Worm (Caenorhabditis elegans) whole organism, L1 larva: ENCODE results near the gene C32D5.11.
A peak's percentile ranks its signal among the peaks of the same experiment; 100 is the strongest.

Source experiments
- C04F5.9 ChIP-seq: sonication (generic microtip); optimal IDR thresholded peaks from 2 replicates; lab custom pipeline; 2016; ENCODE audit warnings: missing genetic modification characterization, missing compliant biosample characterization
- F16B12.6 ChIP-seq: fragments of 150-350 bp; optimal IDR thresholded peaks from 2 replicates; lab custom pipeline; 2014; ENCODE audit warnings: missing biosample characterization, missing genetic modification characterization
- Y116A8C.19 ChIP-seq: sonication (generic microtip); optimal IDR thresholded peaks from 2 replicates; lab custom pipeline; 2016; ENCODE audit warnings: missing compliant biosample characterization, missing genetic modification characterization, borderline replicate concordance
- aha-1 ChIP-seq: fragments of 150-350 bp; optimal IDR thresholded peaks from 2 replicates; lab custom pipeline; 2014; ENCODE audit warnings: missing biosample characterization, missing genetic modification characterization
- alr-1 ChIP-seq: fragments of 200-800 bp; sonication (Bioruptor generic); optimal IDR thresholded peaks from 2 replicates; lab custom pipeline; 2018; ENCODE audit warnings: borderline replicate concordance, mild to moderate bottlenecking, missing genetic modification characterization, missing compliant biosample characterization
- ama-1 ChIP-seq: fragments of 150-350 bp; optimal IDR thresholded peaks from 2 replicates; lab custom pipeline; 2014
- blmp-1 ChIP-seq: fragments of 150-350 bp; optimal IDR thresholded peaks from 2 replicates; lab custom pipeline; 2014; ENCODE audit warnings: missing biosample characterization, missing genetic modification characterization
- ceh-63 ChIP-seq: fragments of 200-800 bp; sonication (Bioruptor generic); optimal IDR thresholded peaks from 2 replicates; lab custom pipeline; 2018; ENCODE audit warnings: mild to moderate bottlenecking, missing genetic modification characterization, missing compliant biosample characterization
- ceh-82 ChIP-seq, 3 experiments: fragments of 150-350 bp in 1 of 3; sonication (generic microtip) in 2 of 3; optimal IDR thresholded peaks; 2 replicates each; lab custom pipeline; 2014 to 2017; ENCODE audit warnings: missing biosample characterization in 3 of 3, missing genetic modification characterization in 3 of 3
- ceh-88 ChIP-seq: fragments of 200-800 bp; sonication (Bioruptor generic); IDR thresholded peaks from 2 replicates; pipeline ENCODE4 v1.3.6; 2022; ENCODE audit warnings: missing genetic modification characterization, missing compliant biosample characterization
- ceh-90 ChIP-seq: sonication (generic microtip); optimal IDR thresholded peaks from 2 replicates; lab custom pipeline; 2016; ENCODE audit warnings: missing genetic modification characterization, missing compliant biosample characterization
- dsc-1 ChIP-seq: sonication (generic microtip); optimal IDR thresholded peaks from 2 replicates; lab custom pipeline; 2016; ENCODE audit warnings: mild to moderate bottlenecking, missing genetic modification characterization, missing compliant biosample characterization
- efl-1 ChIP-seq, 4 experiments: fragments of 150-350 bp; optimal IDR thresholded peaks in 3 of 4; peaks in 1 of 4; 1 replicate in 1 of 4; 2 replicates in 3 of 4; lab custom pipeline; 2014; ENCODE audit warnings: missing biosample characterization in 2 of 4, missing genetic modification characterization in 2 of 4, missing genetic modification reagents in 2 of 4
- efl-3 ChIP-seq: fragments of 200-800 bp; sonication (Bioruptor generic); optimal IDR thresholded peaks from 2 replicates; lab custom pipeline; 2018; ENCODE audit warnings: mild to moderate bottlenecking, missing genetic modification characterization, missing compliant biosample characterization
- egl-13 ChIP-seq: sonication (generic microtip); optimal IDR thresholded peaks from 2 replicates; lab custom pipeline; 2016; ENCODE audit warnings: missing genotype, missing genetic modification reagents, missing genetic modification characterization, missing compliant biosample characterization
- elt-2 ChIP-seq: sonication (generic microtip); optimal IDR thresholded peaks from 2 replicates; lab custom pipeline; 2016; ENCODE audit warnings: missing genetic modification characterization, mild to moderate bottlenecking, inconsistent platforms, missing compliant biosample characterization, missing genetic modification reagents
- elt-3 ChIP-seq, 6 experiments: fragments of 150-350 bp in 1 of 6; sonication (generic microtip); optimal IDR thresholded peaks; 2 replicates each; lab custom pipeline; 2017 to 2018; ENCODE audit warnings: missing biosample characterization in 6 of 6, missing genetic modification characterization in 6 of 6, inconsistent platforms in 1 of 6
- ets-5 ChIP-seq: fragments of 200-800 bp; sonication (Bioruptor generic); IDR thresholded peaks from 2 replicates; pipeline ENCODE4 v1.3.6; 2022; ENCODE audit warnings: missing genetic modification characterization, missing compliant biosample characterization
- fkh-4 ChIP-seq: sonication (generic microtip); optimal IDR thresholded peaks from 2 replicates; lab custom pipeline; 2016; ENCODE audit warnings: missing compliant biosample characterization, missing genetic modification characterization, borderline replicate concordance
- fkh-8 ChIP-seq: sonication (generic microtip); optimal IDR thresholded peaks from 2 replicates; lab custom pipeline; 2016; ENCODE audit warnings: mild to moderate bottlenecking, missing genetic modification characterization, missing compliant biosample characterization
- grh-1 ChIP-seq: fragments of 200-800 bp; sonication (Bioruptor generic); IDR thresholded peaks from 2 replicates; pipeline ENCODE4 v1.3.6; 2022; ENCODE audit warnings: missing genetic modification reagents, missing genetic modification characterization, missing compliant biosample characterization
- hlh-17 ChIP-seq: fragments of 200-800 bp; sonication (Bioruptor generic); optimal IDR thresholded peaks from 2 replicates; lab custom pipeline; 2018; ENCODE audit warnings: missing genetic modification characterization, mild to moderate bottlenecking, missing compliant biosample characterization, moderate library complexity, borderline replicate concordance
- irx-1 ChIP-seq: sonication (generic microtip); optimal IDR thresholded peaks from 2 replicates; lab custom pipeline; 2016; ENCODE audit warnings: missing genetic modification characterization, missing compliant biosample characterization
- jun-1 ChIP-seq: fragments of 150-350 bp; optimal IDR thresholded peaks from 2 replicates; lab custom pipeline; 2014; ENCODE audit warnings: missing biosample characterization, missing genetic modification reagents, missing genetic modification characterization
- lin-14 ChIP-seq: fragments of 200-800 bp; sonication (Bioruptor generic); optimal IDR thresholded peaks from 2 replicates; lab custom pipeline; 2018; ENCODE audit warnings: mild to moderate bottlenecking, missing genetic modification characterization, moderate library complexity, missing compliant biosample characterization
- lin-35 ChIP-seq, 2 experiments: fragments of 150-350 bp; optimal IDR thresholded peaks; 2 replicates each; lab custom pipeline; 2014; ENCODE audit warnings: missing biosample characterization in 2 of 2, missing genetic modification characterization in 2 of 2, missing genetic modification reagents in 2 of 2
- lsy-2 ChIP-seq, 2 experiments: fragments of 150-350 bp; optimal IDR thresholded peaks; 2 replicates each; lab custom pipeline; 2014; ENCODE audit warnings: missing biosample characterization in 2 of 2, missing genetic modification characterization in 2 of 2
- mef-2 ChIP-seq: fragments of 150-350 bp; optimal IDR thresholded peaks from 2 replicates; lab custom pipeline; 2014; ENCODE audit warnings: missing biosample characterization, missing genetic modification characterization
- mep-1 ChIP-seq: fragments of 150-350 bp; optimal IDR thresholded peaks from 2 replicates; lab custom pipeline; 2014; ENCODE audit warnings: missing biosample characterization, missing genetic modification characterization
- nhr-11 ChIP-seq: fragments of 150-350 bp; optimal IDR thresholded peaks from 2 replicates; lab custom pipeline; 2014; ENCODE audit warnings: missing biosample characterization, missing genetic modification characterization
- nhr-19 ChIP-seq: fragments of 200-800 bp; sonication (Bioruptor generic); conservative IDR thresholded peaks from 2 replicates; pipeline ENCODE4 v1.3.6; 2022; ENCODE audit warnings: missing genetic modification characterization, missing compliant biosample characterization
- nhr-20 ChIP-seq: sonication (generic microtip); optimal IDR thresholded peaks from 2 replicates; lab custom pipeline; 2016; ENCODE audit warnings: mild to moderate bottlenecking, missing genetic modification characterization, missing compliant biosample characterization
- nhr-237 ChIP-seq: fragments of 150-350 bp; optimal IDR thresholded peaks from 2 replicates; lab custom pipeline; 2014; ENCODE audit warnings: missing biosample characterization, missing genetic modification characterization
- nhr-47 ChIP-seq: sonication (generic microtip); optimal IDR thresholded peaks from 2 replicates; lab custom pipeline; 2016; ENCODE audit warnings: mild to moderate bottlenecking, missing genetic modification characterization, moderate library complexity, missing compliant biosample characterization
- nhr-71 ChIP-seq: sonication (generic microtip); optimal IDR thresholded peaks from 2 replicates; lab custom pipeline; 2016; ENCODE audit warnings: mild to moderate bottlenecking, missing genetic modification characterization, moderate library complexity, missing compliant biosample characterization
- nhr-84 ChIP-seq: sonication (generic microtip); optimal IDR thresholded peaks from 2 replicates; lab custom pipeline; 2017; ENCODE audit warnings: missing biosample characterization, missing genetic modification characterization
- nhr-85 ChIP-seq: sonication (generic microtip); peaks from one replicate; lab custom pipeline; 2016; ENCODE audit warnings: missing genetic modification characterization, inconsistent platforms, missing compliant biosample characterization
- nhr-90 ChIP-seq: sonication (generic microtip); optimal IDR thresholded peaks from 2 replicates; lab custom pipeline; 2016; ENCODE audit warnings: mild to moderate bottlenecking, missing genetic modification characterization, missing compliant biosample characterization; ENCODE audit not compliant: poor library complexity
- pag-3 ChIP-seq: sonication (generic microtip); optimal IDR thresholded peaks from 2 replicates; lab custom pipeline; 2017; ENCODE audit warnings: missing genetic modification characterization, mild to moderate bottlenecking, missing compliant biosample characterization, antibody characterized with exemption, borderline replicate concordance; ENCODE audit not compliant: insufficient read depth
- pax-3 ChIP-seq: fragments of 200-800 bp; sonication (Bioruptor generic); optimal IDR thresholded peaks from 2 replicates; lab custom pipeline; 2018; ENCODE audit warnings: mild to moderate bottlenecking, missing genetic modification characterization, moderate library complexity, missing compliant biosample characterization
- rnt-1 ChIP-seq: sonication (generic microtip); optimal IDR thresholded peaks from 2 replicates; lab custom pipeline; 2016; ENCODE audit warnings: mild to moderate bottlenecking, missing genetic modification characterization, moderate library complexity, missing compliant biosample characterization
- snu-23 ChIP-seq: sonication (generic microtip); optimal IDR thresholded peaks from 2 replicates; lab custom pipeline; 2016; ENCODE audit warnings: missing genetic modification characterization, missing compliant biosample characterization
- sox-4 ChIP-seq: sonication (generic microtip); optimal IDR thresholded peaks from 2 replicates; lab custom pipeline; 2016; ENCODE audit warnings: missing genetic modification characterization, missing compliant biosample characterization
- sptf-1 ChIP-seq: fragments of 150-350 bp; optimal IDR thresholded peaks from 2 replicates; lab custom pipeline; 2014; ENCODE audit warnings: missing biosample characterization, missing genetic modification characterization
- swsn-7 ChIP-seq: sonication (generic microtip); optimal IDR thresholded peaks from 2 replicates; lab custom pipeline; 2016; ENCODE audit warnings: missing genetic modification characterization, missing compliant biosample characterization
- tbx-2 ChIP-seq: sonication (generic microtip); optimal IDR thresholded peaks from 2 replicates; lab custom pipeline; 2016; ENCODE audit warnings: missing genetic modification characterization, missing compliant biosample characterization
- tlp-1 ChIP-seq: fragments of 150-350 bp; optimal IDR thresholded peaks from 2 replicates; lab custom pipeline; 2014; ENCODE audit warnings: missing biosample characterization, missing genetic modification characterization
- unc-130 ChIP-seq: fragments of 150-350 bp; optimal IDR thresholded peaks from 2 replicates; lab custom pipeline; 2017; ENCODE audit warnings: missing biosample characterization, missing genetic modification characterization, inconsistent platforms
- unc-30 ChIP-seq: sonication (generic microtip); optimal IDR thresholded peaks from 2 replicates; lab custom pipeline; 2017; ENCODE audit warnings: missing biosample characterization, missing genetic modification characterization
- unc-86 ChIP-seq: sonication (generic microtip); optimal IDR thresholded peaks from 2 replicates; lab custom pipeline; 2016; ENCODE audit warnings: missing genetic modification characterization, missing compliant biosample characterization
- unc-98 ChIP-seq: fragments of 200-800 bp; sonication (Bioruptor generic); IDR thresholded peaks from 2 replicates; pipeline ENCODE4 v1.3.6; 2022; ENCODE audit warnings: missing genetic modification characterization, missing compliant biosample characterization
- vab-15 ChIP-seq: sonication (generic microtip); optimal IDR thresholded peaks from 2 replicates; lab custom pipeline; 2017; ENCODE audit warnings: missing genotype, mild to moderate bottlenecking, missing genetic modification characterization, missing compliant biosample characterization
- xbp-1 ChIP-seq: sonication (generic microtip); optimal IDR thresholded peaks from 2 replicates; lab custom pipeline; 2016; ENCODE audit warnings: missing genetic modification characterization, missing compliant biosample characterization
- ztf-4 ChIP-seq: fragments of 150-350 bp; optimal IDR thresholded peaks from 2 replicates; lab custom pipeline; 2014; ENCODE audit warnings: missing biosample characterization, missing genetic modification characterization

The C32D5.11 gene

ce11 chrII:6335358-6335757, 19.9 kb downstream of the C32D5.11 start, which contains the start of gene C32D5.14 (continued):
- TF ChIP-seq nhr-85 (tag; lab: Kevin White, UChicago) (no peak), egl-13 (tag; lab: Kevin White, UChicago) (no peak), ceh-88 (GFP tag; lab: Robert Waterston, UW) (no peak), unc-130 (tag; lab: Kevin White, UChicago) (no peak), F16B12.6 (no peak), C04F5.9 (tag; lab: Kevin White, UChicago) (no peak), lin-35 (GFP tag; optimal IDR thresholded peaks at IDR 0.05; lab: Kevin White, UChicago) (no peak), ceh-90 (tag; lab: Kevin White, UChicago) (no peak), snu-23 (GFP tag; lab: Kevin White, UChicago) (no peak), mep-1 (tag; lab: Kevin White, UChicago) (no peak), aha-1 (tag; lab: Kevin White, UChicago) (no peak), rnt-1 (no peak), ceh-63 (GFP tag; lab: Kevin White, UChicago) (no peak), nhr-90 (no peak), unc-98 (GFP tag; lab: Robert Waterston, UW) (no peak), efl-1 (optimal IDR thresholded peaks at IDR 0.05; lab: Kevin White, UChicago) (no peak), efl-1 (GFP tag; optimal IDR thresholded peaks at IDR 0.05 in 1 of 2; lab: Kevin White, UChicago) (peak in 1 of 2 experiments; percentile 88), elt-3 (tag; optimal IDR thresholded peaks at IDR 0.05; lab: Kevin White, UChicago) (no peak), tlp-1 (tag; lab: Kevin White, UChicago) (no peak), vab-15 (tag; lab: Kevin White, UChicago) (no peak), fkh-4 (tag; lab: Kevin White, UChicago) (no peak), nhr-84 (tag; lab: Kevin White, UChicago) (no peak), lsy-2 (tag; optimal IDR thresholded peaks at IDR 0.05; lab: Kevin White, UChicago) (no peak), ama-1 (lab: Kevin White, UChicago) (no peak), hlh-17 (GFP tag; lab: Kevin White, UChicago) (no peak), lin-14 (no peak), nhr-20 (tag; lab: Kevin White, UChicago) (no peak), blmp-1 (tag; lab: Kevin White, UChicago) (no peak), xbp-1 (no peak), ztf-4 (no peak), sox-4 (tag; lab: Kevin White, UChicago) (no peak), sptf-1 (tag; lab: Kevin White, UChicago) (no peak), tbx-2 (tag; lab: Kevin White, UChicago) (no peak), pag-3 (tag; lab: Kevin White, UChicago) (no peak), efl-3 (no peak), nhr-71 (peak; percentile 46), ceh-82 (tag; optimal IDR thresholded peaks at IDR 0.05; lab: Kevin White, UChicago) (no peak), unc-30 (tag; lab: Kevin White, UChicago) (no peak), nhr-11 (peak; percentile 6), grh-1 (GFP tag; lab: Robert Waterston, UW) (no peak), nhr-237 (no peak), ets-5 (GFP tag; lab: Robert Waterston, UW) (no peak), fkh-8 (tag; lab: Kevin White, UChicago) (peak; percentile 89), dsc-1 (peak; percentile 31), Y116A8C.19 (tag; lab: Kevin White, UChicago) (no peak), alr-1 (no peak), mef-2 (no peak), nhr-19 (GFP tag; lab: Robert Waterston, UW) (no peak), pax-3 (tag; lab: Kevin White, UChicago) (peak; percentile 35), elt-2 (tag; lab: Kevin White, UChicago) (peak; percentile 17), swsn-7 (tag; lab: Kevin White, UChicago) (no peak), nhr-47 (tag; lab: Kevin White, UChicago) (peak; percentile 15), jun-1 (tag; lab: Kevin White, UChicago) (no peak), irx-1 (no peak), unc-86 (tag; lab: Kevin White, UChicago) (no peak)
